Fruit fly (Drosophila melanogaster): ENCODE measurements around the gene grn.

grn gene

DNA sequence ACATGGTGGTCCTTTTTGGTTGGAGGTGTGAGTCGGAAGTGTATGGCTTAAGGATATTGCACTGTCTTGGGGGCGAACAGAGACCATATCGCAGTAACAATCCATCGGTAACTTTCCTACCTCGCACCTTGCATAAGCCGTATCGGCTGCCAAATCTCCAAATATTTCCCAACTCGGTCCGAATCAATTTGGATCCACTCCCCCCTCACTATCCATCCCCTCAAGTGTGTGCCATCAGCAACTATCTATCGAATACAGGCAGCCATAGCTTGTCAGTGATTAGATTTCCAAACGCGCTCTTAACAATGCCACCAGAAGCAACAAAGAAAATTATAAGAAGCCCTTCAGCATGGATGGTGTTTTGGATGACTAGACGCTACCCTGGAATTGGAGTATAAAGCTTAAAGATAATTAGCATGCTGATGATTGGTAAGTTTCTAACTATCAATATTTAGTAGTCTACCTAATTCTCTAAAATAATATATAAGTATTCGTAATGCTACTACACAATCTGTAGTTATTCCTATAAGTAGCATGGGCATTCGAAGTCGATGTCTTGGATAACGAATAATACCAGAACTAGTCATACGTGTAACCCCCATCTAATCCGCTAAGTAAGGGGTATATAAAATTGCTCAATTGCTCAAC is 25.5 kb upstream of the grn start (continued):
- TF ChIP-seq ind (GFP tag; optimal IDR thresholded peaks at IDR 0.05) (peak; percentile 61), ems (GFP tag; optimal IDR thresholded peaks at IDR 0.05) (peak; percentile 37), CG6813 (GFP tag; optimal IDR thresholded peaks at IDR 0.05) (peak; percentile 34), CG15011 (GFP tag; optimal IDR thresholded peaks at IDR 0.05) (no peak), CG18599 (GFP tag; optimal IDR thresholded peaks at IDR 0.05) (peak; percentile 70), CG8388 (GFP tag; optimal IDR thresholded peaks at IDR 0.05) (peak; percentile 45), Poxn (GFP tag; IDR thresholded peaks at IDR 0.05) (no peak), tll (GFP tag; optimal IDR thresholded peaks at IDR 0.05) (no peak), cad (GFP tag; optimal IDR thresholded peaks at IDR 0.05) (no peak), CG1529 (GFP tag; optimal IDR thresholded peaks at IDR 0.05) (peak; percentile 37), Med (GFP tag) (peak; percentile 87), gce (GFP tag; IDR thresholded peaks at IDR 0.05) (no peak), chm (GFP tag; IDR thresholded peaks at IDR 0.05) (no peak), MESR4 (GFP tag; optimal IDR thresholded peaks at IDR 0.05) (no peak), HLH4C (GFP tag; IDR thresholded peaks at IDR 0.05; ENCODE audit: partially characterized antibody) (no peak), H2.0 (GFP tag; IDR thresholded peaks at IDR 0.05) (peak; percentile 35; the same call in 1 of the 2 replicates), CG8944 (GFP tag; optimal IDR thresholded peaks at IDR 0.05) (no peak), CG34376 (GFP tag; optimal IDR thresholded peaks at IDR 0.05) (no peak), Max (GFP tag; optimal IDR thresholded peaks at IDR 0.05) (no peak), kah (GFP tag; optimal IDR thresholded peaks at IDR 0.05) (no peak), CG6791 (GFP tag; IDR thresholded peaks at IDR 0.05; ENCODE audit: partially characterized antibody) (no peak), Camta (GFP tag; optimal IDR thresholded peaks at IDR 0.05) (peak; percentile 2), fd3F (GFP tag; optimal IDR thresholded peaks at IDR 0.05) (peak; percentile 45), Ptx1 (GFP tag; IDR thresholded peaks at IDR 0.05) (peak; percentile 73), Scr (GFP tag; IDR thresholded peaks at IDR 0.05; ENCODE audit: partially characterized antibody) (no peak), lmd (GFP tag; IDR thresholded peaks at IDR 0.05) (peak; percentile 62), CG1603 (tag; optimal IDR thresholded peaks at IDR 0.05) (peak; percentile 51), CG13424 (tag; optimal IDR thresholded peaks at IDR 0.05) (peak; percentile 64), CG6254 (GFP tag; optimal IDR thresholded peaks at IDR 0.05) (peak; percentile 27), B-H2 (GFP tag; optimal IDR thresholded peaks at IDR 0.05) (no peak), CG5180 (GFP tag; optimal IDR thresholded peaks at IDR 0.05) (no peak), run (tag; optimal IDR thresholded peaks at IDR 0.05) (no peak), CG11504 (tag; optimal IDR thresholded peaks at IDR 0.05) (peak; percentile 77), Mes4 (GFP tag; optimal IDR thresholded peaks at IDR 0.05) (no peak), Sry-β (GFP tag; optimal IDR thresholded peaks at IDR 0.05) (no peak), Dfd (GFP tag; optimal IDR thresholded peaks at IDR 0.05) (no peak), Bdp1 (GFP tag; optimal IDR thresholded peaks at IDR 0.05) (no peak), CG7963 (GFP tag; IDR thresholded peaks at IDR 0.05; ENCODE audit: partially characterized antibody) (no peak), fd102C (GFP tag; optimal IDR thresholded peaks at IDR 0.05) (no peak), hb (GFP tag; IDR thresholded peaks at IDR 0.05; ENCODE audit: partially characterized antibody) (no peak), NC2β (GFP tag; optimal IDR thresholded peaks at IDR 0.05) (no peak), CG10979 (tag; optimal IDR thresholded peaks at IDR 0.05) (peak; percentile 63), Atf3 (GFP tag; optimal IDR thresholded peaks at IDR 0.05) (no peak), dpn (GFP tag; optimal IDR thresholded peaks at IDR 0.05) (peak in 1 of 2 experiments; percentile 45), CG14860 (GFP tag; IDR thresholded peaks at IDR 0.05; ENCODE audit: partially characterized antibody) (no peak), CG6854 (GFP tag; optimal IDR thresholded peaks at IDR 0.05) (no peak), ranshi (GFP tag; IDR thresholded peaks at IDR 0.05) (peak; percentile 58; the same call in 1 of the 2 replicates), Rx (GFP tag; IDR thresholded peaks at IDR 0.05) (no peak), ATbp (GFP tag; optimal IDR thresholded peaks at IDR 0.05) (peak; percentile 1)

All from whole organism, embryonic.